Worm (Caenorhabditis elegans) whole organism, L4 larva: ENCODE data around the gene pygl-1.

Source experiments
- R02D3.7 ChIP-seq: fragments of 150-350 bp; sonication (generic microtip); optimal IDR thresholded peaks from 3 replicates; lab custom pipeline; 2014; ENCODE audit warnings: missing biosample characterization, missing genetic modification characterization
- ZK546.5 ChIP-seq, 2 experiments: sonication (generic microtip); optimal IDR thresholded peaks; 2 replicates each; lab custom pipeline; 2017; ENCODE audit warnings: missing biosample characterization in 2 of 2, missing genetic modification characterization in 2 of 2
- egl-43 ChIP-seq: fragments of 200-800 bp; sonication (Bioruptor generic); IDR thresholded peaks from 2 replicates; pipeline ENCODE4 v1.3.6; 2022; ENCODE audit warnings: missing genetic modification reagents, missing genetic modification characterization, missing compliant biosample characterization
- nhr-76 ChIP-seq: fragments of 150-350 bp; optimal IDR thresholded peaks from 2 replicates; lab custom pipeline; 2014; ENCODE audit warnings: missing biosample characterization, missing genetic modification characterization
- skn-1 ChIP-seq: fragments of 150-350 bp; optimal IDR thresholded peaks from 2 replicates; lab custom pipeline; 2014; ENCODE audit warnings: missing biosample characterization, missing genetic modification characterization
- unc-62 ChIP-seq, 3 experiments: fragments of 150-350 bp in 1 of 3; sonication (generic microtip); optimal IDR thresholded peaks in 2 of 3; peaks in 1 of 3; 1 replicate in 1 of 3; 2 replicates in 2 of 3; lab custom pipeline; 2014 to 2017; ENCODE audit warnings: missing biosample characterization in 3 of 3, missing genetic modification characterization in 3 of 3, missing genetic modification reagents in 3 of 3, missing genotype in 1 of 3
- ztf-11 ChIP-seq: fragments of 150-350 bp; optimal IDR thresholded peaks from 2 replicates; lab custom pipeline; 2014; ENCODE audit warnings: missing biosample characterization, missing genetic modification characterization

ce11 chrV:3581034-3581433, 2.2 kb downstream of the pygl-1 start:
- no peak for TF ChIP-seq egl-43 (GFP tag; lab: Robert Waterston, UW)
- TF ChIP-seq skn-1: no peak
- TF ChIP-seq ZK546.5 (tag; optimal IDR thresholded peaks at IDR 0.05; lab: Kevin White, UChicago): no peak
- no peak for TF ChIP-seq nhr-76 (tag; lab: Kevin White, UChicago)
- TF ChIP-seq ztf-11 (tag; lab: Kevin White, UChicago): no peak
- TF ChIP-seq R02D3.7 (tag; lab: Kevin White, UChicago): no peak
- no peak for TF ChIP-seq unc-62 (GFP tag; optimal IDR thresholded peaks at IDR 0.05 in 1 of 2; lab: Kevin White, UChicago)
- TF ChIP-seq unc-62 (tag; optimal IDR thresholded peaks at IDR 0.05; lab: Kevin White, UChicago): no peak
